Worm (Caenorhabditis elegans) whole organism, young adult: ENCODE measurements around the gene his-59.

Experiments
- B0035.1 ChIP-seq: sonication (generic microtip); optimal IDR thresholded peaks from 2 replicates; lab custom pipeline; 2016; ENCODE audit warnings: missing genetic modification characterization, mild to moderate bottlenecking, missing compliant biosample characterization, missing genotype, missing genetic modification reagents
- B0336.3 ChIP-seq: fragments of 200-800 bp; sonication (Bioruptor generic); IDR thresholded peaks from 2 replicates; pipeline ENCODE4 v1.3.6; 2022; ENCODE audit warnings: missing genetic modification characterization, missing compliant biosample characterization
- C06A6.2 ChIP-seq: fragments of 200-800 bp; sonication (Bioruptor generic); conservative IDR thresholded peaks from 2 replicates; pipeline ENCODE4 v1.3.6; 2022; ENCODE audit warnings: missing genetic modification characterization, missing compliant biosample characterization
- F23B12.7 ChIP-seq: sonication (generic microtip); optimal IDR thresholded peaks from 2 replicates; lab custom pipeline; 2017; ENCODE audit warnings: missing genetic modification characterization, mild to moderate bottlenecking, missing compliant biosample characterization, antibody characterized with exemption, moderate library complexity; ENCODE audit not compliant: insufficient read depth
- Y53G8AR.9 ChIP-seq: fragments of 200-800 bp; sonication (Bioruptor generic); conservative IDR thresholded peaks from 2 replicates; pipeline ENCODE4 v1.3.6; 2022; ENCODE audit warnings: missing genetic modification reagents, missing genetic modification characterization, missing compliant biosample characterization
- Y56A3A.18 ChIP-seq: fragments of 200-800 bp; sonication (Bioruptor generic); IDR thresholded peaks from 2 replicates; pipeline ENCODE4 v1.3.6; 2022; ENCODE audit warnings: missing genetic modification reagents, missing genetic modification characterization, missing compliant biosample characterization
- Y79H2A.3 ChIP-seq: fragments of 200-800 bp; sonication (Bioruptor generic); conservative IDR thresholded peaks from 2 replicates; pipeline ENCODE4 v1.3.6; 2022; ENCODE audit warnings: missing genetic modification reagents, missing genetic modification characterization, missing compliant biosample characterization
- Y95B8A.8 ChIP-seq: fragments of 200-800 bp; sonication (Bioruptor generic); IDR thresholded peaks from 2 replicates; pipeline ENCODE4 v1.3.6; 2022; ENCODE audit warnings: missing genetic modification reagents, missing genetic modification characterization, missing compliant biosample characterization
- atf-7 ChIP-seq: sonication (generic microtip); optimal IDR thresholded peaks from 2 replicates; lab custom pipeline; 2017; ENCODE audit warnings: mild to moderate bottlenecking, missing genetic modification characterization, missing compliant biosample characterization
- attf-3 ChIP-seq: fragments of 200-800 bp; sonication (Bioruptor generic); conservative IDR thresholded peaks from 2 replicates; pipeline ENCODE4 v1.3.6; 2022; ENCODE audit warnings: missing genetic modification reagents, missing genetic modification characterization, missing compliant biosample characterization
- attf-5 ChIP-seq: fragments of 200-800 bp; sonication (Bioruptor generic); optimal IDR thresholded peaks from 2 replicates; lab custom pipeline; 2018; ENCODE audit warnings: mild to moderate bottlenecking, missing genetic modification characterization, missing compliant biosample characterization
- cebp-2 ChIP-seq: fragments of 200-800 bp; sonication (Bioruptor generic); IDR thresholded peaks from 2 replicates; pipeline ENCODE4 v1.3.6; 2022; ENCODE audit warnings: missing genetic modification characterization, missing compliant biosample characterization
- ceh-79 ChIP-seq: sonication (generic microtip); optimal IDR thresholded peaks from 2 replicates; lab custom pipeline; 2017; ENCODE audit warnings: mild to moderate bottlenecking, missing genetic modification characterization, missing compliant biosample characterization
- ceh-91 ChIP-seq: fragments of 200-800 bp; sonication (Bioruptor generic); IDR thresholded peaks from 2 replicates; pipeline ENCODE4 v1.3.6; 2022; ENCODE audit warnings: missing genetic modification reagents, missing genetic modification characterization, missing compliant biosample characterization
- die-1 ChIP-seq: sonication (generic microtip); optimal IDR thresholded peaks from 2 replicates; lab custom pipeline; 2016; ENCODE audit warnings: missing genotype, mild to moderate bottlenecking, missing genetic modification characterization, missing compliant biosample characterization
- dox-1 ChIP-seq: fragments of 200-800 bp; sonication (Bioruptor generic); IDR thresholded peaks from 2 replicates; pipeline ENCODE4 v1.3.6; 2022; ENCODE audit warnings: missing genetic modification reagents, missing genetic modification characterization, missing compliant biosample characterization
- dpl-1 ChIP-seq: fragments of 150-350 bp; optimal IDR thresholded peaks from 2 replicates; lab custom pipeline; 2014; ENCODE audit warnings: missing biosample characterization, missing genetic modification reagents, missing genetic modification characterization
- efl-1 ChIP-seq: fragments of 150-350 bp; optimal IDR thresholded peaks from 2 replicates; lab custom pipeline; 2014; ENCODE audit warnings: missing biosample characterization, missing genetic modification reagents, missing genetic modification characterization
- gei-17 ChIP-seq: fragments of 200-800 bp; sonication (Bioruptor generic); optimal IDR thresholded peaks from 2 replicates; lab custom pipeline; 2018; ENCODE audit warnings: mild to moderate bottlenecking, missing genetic modification characterization, missing compliant biosample characterization
- hlh-12 ChIP-seq: sonication (generic microtip); optimal IDR thresholded peaks from 2 replicates; lab custom pipeline; 2016; ENCODE audit warnings: missing genetic modification characterization, missing compliant biosample characterization
- hlh-26 ChIP-seq: fragments of 200-800 bp; sonication (Bioruptor generic); conservative IDR thresholded peaks from 2 replicates; pipeline ENCODE4 v1.3.6; 2022; ENCODE audit warnings: missing genetic modification reagents, missing genetic modification characterization, missing compliant biosample characterization
- lag-1 ChIP-seq: fragments of 200-800 bp; sonication (Bioruptor generic); IDR thresholded peaks from 2 replicates; pipeline ENCODE4 v1.3.6; 2022; ENCODE audit warnings: missing genetic modification reagents, missing genetic modification characterization, missing compliant biosample characterization
- lir-1 ChIP-seq: fragments of 200-800 bp; sonication (Bioruptor generic); conservative IDR thresholded peaks from 2 replicates; pipeline ENCODE4 v1.3.6; 2022; ENCODE audit warnings: missing genetic modification reagents, missing genetic modification characterization, missing compliant biosample characterization
- lsy-27 ChIP-seq: sonication (generic microtip); optimal IDR thresholded peaks from 2 replicates; lab custom pipeline; 2017; ENCODE audit warnings: missing genetic modification characterization, mild to moderate bottlenecking, missing compliant biosample characterization, antibody characterized with exemption, missing genotype, borderline replicate concordance; ENCODE audit not compliant: insufficient read depth
- madf-3 ChIP-seq: fragments of 200-800 bp; sonication (Bioruptor generic); IDR thresholded peaks from 2 replicates; pipeline ENCODE4 v1.3.6; 2022; ENCODE audit warnings: missing genetic modification reagents, missing genetic modification characterization, missing compliant biosample characterization
- mel-28 ChIP-seq: sonication (generic microtip); optimal IDR thresholded peaks from 2 replicates; lab custom pipeline; 2016; ENCODE audit warnings: borderline replicate concordance, mild to moderate bottlenecking, missing genetic modification characterization, missing compliant biosample characterization
- mes-4 ChIP-seq: sonication (generic microtip); optimal IDR thresholded peaks from 2 replicates; lab custom pipeline; 2016; ENCODE audit warnings: missing genotype, missing genetic modification characterization, missing compliant biosample characterization
- nfya-2 ChIP-seq: fragments of 200-800 bp; sonication (Bioruptor generic); IDR thresholded peaks from 2 replicates; pipeline ENCODE4 v1.3.6; 2022; ENCODE audit warnings: missing genetic modification reagents, missing genetic modification characterization, missing compliant biosample characterization
- nfyb-1 ChIP-seq: fragments of 200-800 bp; sonication (Bioruptor generic); IDR thresholded peaks from 2 replicates; pipeline ENCODE4 v1.3.6; 2022; ENCODE audit warnings: missing genetic modification reagents, missing genetic modification characterization, missing compliant biosample characterization
- nhr-90 ChIP-seq: sonication (generic microtip); optimal IDR thresholded peaks from 2 replicates; lab custom pipeline; 2016; ENCODE audit warnings: missing genotype, mild to moderate bottlenecking, missing genetic modification characterization, missing compliant biosample characterization
- pha-4 ChIP-seq: fragments of 150-350 bp; sonication (generic microtip); optimal IDR thresholded peaks from 2 replicates; lab custom pipeline; 2014; ENCODE audit warnings: missing biosample characterization, missing genetic modification reagents, missing genetic modification characterization
- sdz-38 ChIP-seq: sonication (generic microtip); optimal IDR thresholded peaks from 2 replicates; lab custom pipeline; 2016; ENCODE audit warnings: missing genotype, missing genetic modification characterization, missing compliant biosample characterization
- snpc-1.1 ChIP-seq: sonication (generic microtip); optimal IDR thresholded peaks from 2 replicates; lab custom pipeline; 2017; ENCODE audit warnings: missing genetic modification characterization, mild to moderate bottlenecking, missing compliant biosample characterization, antibody characterized with exemption, moderate library complexity, missing genotype, missing genetic modification reagents; ENCODE audit not compliant: insufficient read depth
- snpc-1.3 ChIP-seq: sonication (generic microtip); optimal IDR thresholded peaks from 2 replicates; lab custom pipeline; 2017; ENCODE audit warnings: missing genetic modification characterization, mild to moderate bottlenecking, missing compliant biosample characterization, antibody characterized with exemption, moderate library complexity, missing genotype, missing genetic modification reagents; ENCODE audit not compliant: insufficient read depth
- snpc-3.4 ChIP-seq: sonication (generic microtip); optimal IDR thresholded peaks from 2 replicates; lab custom pipeline; 2017; ENCODE audit warnings: missing genetic modification characterization, mild to moderate bottlenecking, missing compliant biosample characterization, antibody characterized with exemption, moderate library complexity, missing genotype, missing genetic modification reagents
- tlf-1 ChIP-seq: fragments of 200-800 bp; sonication (Bioruptor generic); optimal IDR thresholded peaks from 2 replicates; lab custom pipeline; 2018; ENCODE audit warnings: mild to moderate bottlenecking, missing genetic modification characterization, missing compliant biosample characterization

The his-59 gene

ce11 chrIV:7510829-7511228, 22.8 kb downstream of the his-59 start:
- TF ChIP-seq Y53G8AR.9 (GFP tag; lab: Robert Waterston, UW) (no peak), snpc-3.4 (peak; percentile 14), nhr-90 (tag; lab: Kevin White, UChicago) (no peak), dox-1 (GFP tag; lab: Robert Waterston, UW) (no peak), madf-3 (GFP tag; lab: Robert Waterston, UW) (no peak), tlf-1 (GFP tag; lab: Kevin White, UChicago) (no peak), dpl-1 (GFP tag; lab: Kevin White, UChicago) (no peak), pha-4 (tag; lab: Kevin White, UChicago) (no peak), sdz-38 (tag; lab: Kevin White, UChicago) (no peak), Y56A3A.18 (GFP tag; lab: Robert Waterston, UW) (no peak), B0035.1 (tag; lab: Kevin White, UChicago) (no peak), lag-1 (GFP tag; lab: Robert Waterston, UW) (no peak), nfya-2 (GFP tag; lab: Robert Waterston, UW) (0 out of 2 replicates have a peak, but pooled peaks have one; percentile 80), hlh-12 (tag; lab: Kevin White, UChicago) (no peak), mes-4 (tag; lab: Kevin White, UChicago) (no peak), ceh-91 (GFP tag; lab: Robert Waterston, UW) (no peak), nfyb-1 (GFP tag; lab: Robert Waterston, UW) (peak; percentile 97), hlh-26 (GFP tag; lab: Robert Waterston, UW) (no peak), F23B12.7 (tag; lab: Kevin White, UChicago) (no peak), mel-28 (tag; lab: Kevin White, UChicago) (no peak), efl-1 (GFP tag; lab: Kevin White, UChicago) (peak; percentile 18), lsy-27 (no peak), ceh-79 (tag; lab: Kevin White, UChicago) (no peak), atf-7 (tag; lab: Kevin White, UChicago) (no peak), lir-1 (GFP tag; lab: Robert Waterston, UW) (no peak), snpc-1.3 (tag; lab: Kevin White, UChicago) (peak; percentile 4), snpc-1.1 (tag; lab: Kevin White, UChicago) (no peak)

ce11 chrIV:7512617-7513233, 24.7 kb downstream of the his-59 start, which contains the start of the genes plc-4 and R05G6.4:
Gene plc-4 (minus strand): TSS chrIV:7512667.
Gene R05G6.4 (plus strand): TSS chrIV:7513233.
- TF ChIP-seq lir-1 (GFP tag; lab: Robert Waterston, UW) (no peak), die-1 (tag; lab: Kevin White, UChicago) (no peak), Y79H2A.3 (GFP tag; lab: Robert Waterston, UW) (no peak), C06A6.2 (GFP tag; lab: Robert Waterston, UW) (no peak), ceh-79 (tag; lab: Kevin White, UChicago) (no peak), Y95B8A.8 (no peak), gei-17 (GFP tag; lab: Kevin White, UChicago) (no peak), attf-5 (GFP tag; lab: Kevin White, UChicago) (peak; percentile 7), attf-3 (GFP tag; lab: Robert Waterston, UW) (peak; percentile 94), B0336.3 (GFP tag; lab: Robert Waterston, UW) (no peak), cebp-2 (no peak)
- TF ChIP-seq, all 124 proteins: peak for 2
